Fruit fly (Drosophila melanogaster): Measurements from ENCODE around the gene ssp.

The ssp gene

dm6 chr3L:12081679-12082520 is 36.2 kb upstream of the ssp start, which contains the start of gene Sema5c (continued):
- peak; percentile 77 for TF ChIP-seq CG6276 (GFP tag; optimal IDR thresholded peaks at IDR 0.05)
- TF ChIP-seq CG6792 (GFP tag; optimal IDR thresholded peaks at IDR 0.05), result peak; percentile 56
- peak; percentile 80 for TF ChIP-seq Eip78C (GFP tag)
- peak; percentile 50 for TF ChIP-seq Gug (GFP tag; IDR thresholded peaks at IDR 0.05)
- peak; percentile 84 for TF ChIP-seq CG6163 (GFP tag; IDR thresholded peaks at IDR 0.05)
- TF ChIP-seq svp (GFP tag), result peak; percentile 89
- TF ChIP-seq cyc (GFP tag; optimal IDR thresholded peaks at IDR 0.05), result peak; percentile 1
- TF ChIP-seq CG32006 (GFP tag; optimal IDR thresholded peaks at IDR 0.05), result peak; percentile 86
- peak; percentile 68 for TF ChIP-seq CG16779 (tag; optimal IDR thresholded peaks at IDR 0.05)
- no peak; the same call in 1 of the 2 replicates for TF ChIP-seq CG11294 (GFP tag; IDR thresholded peaks at IDR 0.05)
- TF ChIP-seq Hr39 (GFP tag; optimal IDR thresholded peaks at IDR 0.05), result peak; percentile 48
- TF ChIP-seq Eip93F (GFP tag; optimal IDR thresholded peaks at IDR 0.05), result no peak
- no peak for TF ChIP-seq CG11762 (GFP tag; optimal IDR thresholded peaks at IDR 0.05; ENCODE audit: insufficient read depth)
- TF ChIP-seq CG3919 (GFP tag; optimal IDR thresholded peaks at IDR 0.05), result peak; percentile 64
- peak; percentile 80 for TF ChIP-seq CG8632 (GFP tag; optimal IDR thresholded peaks at IDR 0.05)
- TF ChIP-seq eg (GFP tag; IDR thresholded peaks at IDR 0.05), result peak; percentile 72
- TF ChIP-seq CG7368 (GFP tag; optimal IDR thresholded peaks at IDR 0.05), result no peak
- TF ChIP-seq pdm3 (GFP tag; optimal IDR thresholded peaks at IDR 0.05), result peak; percentile 42
- peak; percentile 81 for TF ChIP-seq CG10631 (GFP tag; optimal IDR thresholded peaks at IDR 0.05)
- TF ChIP-seq CG34406 (GFP tag; optimal IDR thresholded peaks at IDR 0.05), result peak; percentile 76
- peak; percentile 56 for TF ChIP-seq Blimp-1 (GFP tag; optimal IDR thresholded peaks at IDR 0.05)
- TF ChIP-seq CG3032 (tag; optimal IDR thresholded peaks at IDR 0.05), result peak; percentile 75
- TF ChIP-seq Sox15 (GFP tag; optimal IDR thresholded peaks at IDR 0.05), result peak; percentile 31
- peak; percentile 41 for TF ChIP-seq CG31627 (GFP tag; optimal IDR thresholded peaks at IDR 0.05)
- TF ChIP-seq dsx (GFP tag; optimal IDR thresholded peaks at IDR 0.05; ENCODE audit: poor library complexity, severe bottlenecking), result peak; percentile 61
- TF ChIP-seq dac (GFP tag; optimal IDR thresholded peaks at IDR 0.05), result no peak

dm6 chr3L:12082521-12082841 is 35.6 kb upstream of the ssp start:
- TF ChIP-seq CG6854 (GFP tag; optimal IDR thresholded peaks at IDR 0.05), result peak; percentile 54
- TF ChIP-seq CG10631 (GFP tag; optimal IDR thresholded peaks at IDR 0.05), result no peak
- no peak for TF ChIP-seq CG3919 (GFP tag; optimal IDR thresholded peaks at IDR 0.05)
- peak; percentile 78 for TF ChIP-seq svp (GFP tag)
- no peak for TF ChIP-seq dsx (GFP tag; optimal IDR thresholded peaks at IDR 0.05; ENCODE audit: poor library complexity, severe bottlenecking)
- TF ChIP-seq achi (GFP tag; optimal IDR thresholded peaks at IDR 0.05), result no peak
- no peak for TF ChIP-seq CG9139 (GFP tag; optimal IDR thresholded peaks at IDR 0.05)
- TF ChIP-seq vri (GFP tag; optimal IDR thresholded peaks at IDR 0.05), result peak; percentile 6
- TF ChIP-seq ss (GFP tag; optimal IDR thresholded peaks at IDR 0.05), result peak in 1 of 2 experiments; percentile 11
- TF ChIP-seq CG7368 (GFP tag; optimal IDR thresholded peaks at IDR 0.05), result no peak
- TF ChIP-seq CG1621 (tag; optimal IDR thresholded peaks at IDR 0.05), result peak; percentile 63

- no peak for TF ChIP-seq Sox102F (GFP tag; optimal IDR thresholded peaks at IDR 0.05)
- no peak for TF ChIP-seq CG6808 (GFP tag; optimal IDR thresholded peaks at IDR 0.05)
- TF ChIP-seq spab (GFP tag; optimal IDR thresholded peaks at IDR 0.05), result no peak
- no peak for TF ChIP-seq CG11902 (GFP tag; optimal IDR thresholded peaks at IDR 0.05)
- no peak for TF ChIP-seq CG11294 (GFP tag; IDR thresholded peaks at IDR 0.05)
- no peak for TF ChIP-seq CG32006 (GFP tag; optimal IDR thresholded peaks at IDR 0.05)
- TF ChIP-seq CG3919 (GFP tag; optimal IDR thresholded peaks at IDR 0.05), result no peak
- no peak for TF ChIP-seq svp (GFP tag)
- TF ChIP-seq CG7368 (GFP tag; optimal IDR thresholded peaks at IDR 0.05), result no peak
- no peak for TF ChIP-seq CG16779 (tag; optimal IDR thresholded peaks at IDR 0.05)
- TF ChIP-seq CG31627 (GFP tag; optimal IDR thresholded peaks at IDR 0.05), result no peak
- TF ChIP-seq CG1621 (tag; optimal IDR thresholded peaks at IDR 0.05), result no peak
- no peak for TF ChIP-seq CG10669 (GFP tag; optimal IDR thresholded peaks at IDR 0.05)
- no peak for TF ChIP-seq CG34406 (GFP tag; optimal IDR thresholded peaks at IDR 0.05)
- no peak for TF ChIP-seq CG8632 (GFP tag; optimal IDR thresholded peaks at IDR 0.05)
Observed at dm6 chr3L:12083092-12083680, 34.9 kb upstream of the ssp start.
